Worm (Caenorhabditis elegans): ENCODE measurements around the gene srxa-19.

- TF ChIP-seq nhr-237 (tag; optimal IDR thresholded peaks at IDR 0.05) (no peak), elt-2 (tag; optimal IDR thresholded peaks at IDR 0.05) (no peak), lin-39 (tag; optimal IDR thresholded peaks at IDR 0.05) (no peak), skn-1 (tag; optimal IDR thresholded peaks at IDR 0.05) (no peak)
Measured at ce11 chrV:10117465-10117864, 5.1 kb downstream of the srxa-19 start, which contains the start of gene C08B6.5.

Data from whole organism, L3 larva.